Worm (Caenorhabditis elegans) whole organism, L2 larva: ENCODE results near the gene npr-40.

ENCODE experiments used
- C34F6.9 ChIP-seq: fragments of 150-350 bp; optimal IDR thresholded peaks from 2 replicates; lab custom pipeline; 2014; ENCODE audit warnings: missing biosample characterization, missing genetic modification characterization
- F13H6.1 ChIP-seq: sonication (generic microtip); optimal IDR thresholded peaks from 2 replicates; lab custom pipeline; 2016; ENCODE audit warnings: missing genetic modification characterization, missing compliant biosample characterization
- R02D3.7 ChIP-seq: fragments of 150-350 bp; optimal IDR thresholded peaks from 2 replicates; lab custom pipeline; 2014; ENCODE audit warnings: missing biosample characterization, missing genetic modification characterization
- ZK546.5 ChIP-seq: sonication (generic microtip); optimal IDR thresholded peaks from 2 replicates; lab custom pipeline; 2017; ENCODE audit warnings: missing biosample characterization, missing genetic modification characterization
- alr-1 ChIP-seq: fragments of 150-350 bp; optimal IDR thresholded peaks from 2 replicates; lab custom pipeline; 2014; ENCODE audit warnings: missing biosample characterization, missing genetic modification characterization
- aly-2 ChIP-seq: fragments of 150-350 bp; optimal IDR thresholded peaks from 2 replicates; lab custom pipeline; 2014; ENCODE audit warnings: missing biosample characterization, missing genetic modification characterization
- ama-1 ChIP-seq: fragments of 150-350 bp; optimal IDR thresholded peaks from 2 replicates; lab custom pipeline; 2018; ENCODE audit warnings: inconsistent platforms
- blmp-1 ChIP-seq: sonication (generic microtip); optimal IDR thresholded peaks from 2 replicates; lab custom pipeline; 2017; ENCODE audit warnings: missing genetic modification characterization, mild to moderate bottlenecking, missing compliant biosample characterization, antibody characterized with exemption, moderate library complexity; ENCODE audit not compliant: insufficient read depth
- ceh-82 ChIP-seq: fragments of 150-350 bp; optimal IDR thresholded peaks from 2 replicates; lab custom pipeline; 2014; ENCODE audit warnings: missing biosample characterization, missing genetic modification characterization
- crh-2 ChIP-seq: sonication (generic microtip); optimal IDR thresholded peaks from 2 replicates; lab custom pipeline; 2017; ENCODE audit warnings: missing biosample characterization, missing genetic modification characterization
- dmd-4 ChIP-seq: sonication (generic microtip); optimal IDR thresholded peaks from 2 replicates; lab custom pipeline; 2017; ENCODE audit warnings: missing biosample characterization, missing genetic modification characterization
- egl-27 ChIP-seq: sonication (generic microtip); optimal IDR thresholded peaks from 3 replicates; lab custom pipeline; 2017; ENCODE audit warnings: missing biosample characterization, missing genetic modification reagents, missing genetic modification characterization
- elt-1 ChIP-seq: fragments of 150-350 bp; optimal IDR thresholded peaks from 2 replicates; lab custom pipeline; 2014; ENCODE audit warnings: missing biosample characterization, missing genetic modification characterization
- fos-1 ChIP-seq: fragments of 150-350 bp; optimal IDR thresholded peaks from 2 replicates; lab custom pipeline; 2014; ENCODE audit warnings: missing biosample characterization, missing genetic modification characterization
- gmeb-1 ChIP-seq: fragments of 150-350 bp; optimal IDR thresholded peaks from 2 replicates; lab custom pipeline; 2014; ENCODE audit warnings: missing biosample characterization, missing genetic modification characterization
- lin-11 ChIP-seq: fragments of 150-350 bp; sonication (generic microtip); optimal IDR thresholded peaks from 2 replicates; lab custom pipeline; 2014; ENCODE audit warnings: missing biosample characterization, missing genetic modification characterization, inconsistent platforms, mixed read lengths
- lin-13 ChIP-seq: fragments of 150-350 bp; optimal IDR thresholded peaks from 2 replicates; lab custom pipeline; 2014; ENCODE audit warnings: missing biosample characterization, missing genetic modification reagents, missing genetic modification characterization
- lin-39 ChIP-seq: fragments of 150-350 bp; optimal IDR thresholded peaks from 2 replicates; lab custom pipeline; 2014; ENCODE audit warnings: missing biosample characterization, missing genetic modification reagents, missing genetic modification characterization
- lsy-2 ChIP-seq, 2 experiments: fragments of 150-350 bp in 1 of 2; sonication (generic microtip) in 1 of 2; optimal IDR thresholded peaks; 2 replicates each; lab custom pipeline; 2014 to 2017; ENCODE audit warnings: missing biosample characterization in 2 of 2, missing genetic modification characterization in 2 of 2
- mab-5 ChIP-seq: fragments of 150-350 bp; optimal IDR thresholded peaks from 2 replicates; lab custom pipeline; 2014; ENCODE audit warnings: missing biosample characterization, missing genetic modification characterization
- mdl-1 ChIP-seq, 2 experiments: fragments of 150-350 bp in 1 of 2; sonication (generic microtip) in 1 of 2; optimal IDR thresholded peaks; 2 replicates each; lab custom pipeline; 2017; ENCODE audit warnings: missing biosample characterization in 2 of 2, missing genetic modification characterization in 2 of 2
- nhr-10 ChIP-seq: sonication (generic microtip); optimal IDR thresholded peaks from 2 replicates; lab custom pipeline; 2017; ENCODE audit warnings: missing biosample characterization, missing genetic modification characterization
- nhr-11 ChIP-seq: fragments of 150-350 bp; optimal IDR thresholded peaks from 2 replicates; lab custom pipeline; 2014; ENCODE audit warnings: missing biosample characterization, missing genetic modification characterization
- nhr-129 ChIP-seq: fragments of 150-350 bp; optimal IDR thresholded peaks from 2 replicates; lab custom pipeline; 2014; ENCODE audit warnings: missing biosample characterization, missing genetic modification characterization
- nhr-21 ChIP-seq: fragments of 150-350 bp; optimal IDR thresholded peaks from 2 replicates; lab custom pipeline; 2014; ENCODE audit warnings: missing biosample characterization, missing genetic modification characterization
- nhr-23 ChIP-seq: fragments of 150-350 bp; optimal IDR thresholded peaks from 2 replicates; lab custom pipeline; 2014; ENCODE audit warnings: missing biosample characterization, missing genetic modification reagents, missing genetic modification characterization
- nhr-237 ChIP-seq: fragments of 150-350 bp; optimal IDR thresholded peaks from 2 replicates; lab custom pipeline; 2014; ENCODE audit warnings: missing biosample characterization, missing genetic modification characterization
- nhr-25 ChIP-seq: fragments of 150-350 bp; sonication (generic microtip); optimal IDR thresholded peaks from 3 replicates; lab custom pipeline; 2014; ENCODE audit warnings: missing biosample characterization, missing genetic modification characterization
- nhr-77 ChIP-seq: fragments of 150-350 bp; optimal IDR thresholded peaks from 2 replicates; lab custom pipeline; 2014; ENCODE audit warnings: missing biosample characterization, missing genetic modification characterization
- peb-1 ChIP-seq: fragments of 150-350 bp; optimal IDR thresholded peaks from 2 replicates; lab custom pipeline; 2014; ENCODE audit warnings: missing biosample characterization, missing genetic modification characterization
- sem-4 ChIP-seq: fragments of 150-350 bp; optimal IDR thresholded peaks from 2 replicates; lab custom pipeline; 2014; ENCODE audit warnings: missing biosample characterization, missing genetic modification reagents, missing genetic modification characterization
- skn-1 ChIP-seq: sonication (generic microtip); optimal IDR thresholded peaks from 2 replicates; lab custom pipeline; 2017; ENCODE audit warnings: missing biosample characterization, missing genetic modification characterization
- sma-3 ChIP-seq: sonication (generic microtip); optimal IDR thresholded peaks from 2 replicates; lab custom pipeline; 2016; ENCODE audit warnings: missing genetic modification reagents, missing genetic modification characterization, missing compliant biosample characterization
- sma-9 ChIP-seq, 2 experiments: fragments of 150-350 bp in 1 of 2; sonication (generic microtip) in 1 of 2; optimal IDR thresholded peaks; 2 replicates each; lab custom pipeline; 2014 to 2016; ENCODE audit warnings: missing genetic modification characterization in 2 of 2, mild to moderate bottlenecking in 1 of 2, missing biosample characterization in 1 of 2, missing compliant biosample characterization in 1 of 2, missing genetic modification reagents in 1 of 2, moderate library complexity in 1 of 2
- snpc-4 ChIP-seq: fragments of 150-350 bp; optimal IDR thresholded peaks from 2 replicates; lab custom pipeline; 2014; ENCODE audit warnings: missing biosample characterization, missing genetic modification characterization
- unc-39 ChIP-seq: fragments of 150-350 bp; optimal IDR thresholded peaks from 2 replicates; lab custom pipeline; 2014; ENCODE audit warnings: missing biosample characterization, missing genetic modification characterization
- unc-55 ChIP-seq: fragments of 150-350 bp; sonication (generic microtip); optimal IDR thresholded peaks from 3 replicates; lab custom pipeline; 2014; ENCODE audit warnings: missing biosample characterization, missing genetic modification reagents, missing genetic modification characterization
- unc-62 ChIP-seq: fragments of 150-350 bp; optimal IDR thresholded peaks from 2 replicates; lab custom pipeline; 2014; ENCODE audit warnings: missing biosample characterization, missing genetic modification reagents, missing genetic modification characterization
- zag-1 ChIP-seq: fragments of 150-350 bp; optimal IDR thresholded peaks from 2 replicates; lab custom pipeline; 2014; ENCODE audit warnings: missing biosample characterization, missing genetic modification characterization
- ztf-1 ChIP-seq: fragments of 200-800 bp; sonication (Bioruptor generic); conservative IDR thresholded peaks from 2 replicates; pipeline ENCODE4 v1.3.6; 2022; ENCODE audit warnings: missing genetic modification characterization, missing compliant biosample characterization
- ztf-11 ChIP-seq: sonication (generic microtip); optimal IDR thresholded peaks from 2 replicates; lab custom pipeline; 2017; ENCODE audit warnings: missing biosample characterization, missing genetic modification characterization
- ztf-4 ChIP-seq: fragments of 150-350 bp; optimal IDR thresholded peaks from 2 replicates; lab custom pipeline; 2014; ENCODE audit warnings: missing biosample characterization, missing genetic modification characterization

Gene npr-40

DNA sequence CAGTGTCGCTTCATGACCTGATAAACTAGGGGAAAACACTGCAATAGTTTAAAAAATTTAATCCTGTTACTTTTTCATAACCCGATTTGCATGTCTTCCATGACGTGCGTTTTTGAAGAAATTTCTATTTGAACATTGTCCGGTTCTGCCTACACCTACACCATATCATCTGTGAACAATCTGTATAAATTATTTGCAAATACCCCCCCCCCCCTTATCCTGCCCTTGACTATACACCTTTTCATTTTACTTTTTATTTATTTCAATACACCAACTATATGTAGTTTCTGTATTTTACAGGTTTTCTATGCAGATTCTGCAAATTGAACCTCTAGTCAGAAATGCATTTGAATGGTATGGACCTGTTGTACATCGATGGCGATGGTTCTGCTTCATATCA is 30.4 kb upstream of the npr-40 start, which contains the start of gene daf-6:
daf-6 (plus strand) TSS at position 301 of the 400 bp plus-strand sequence.
- TF ChIP-seq peb-1 (tag; lab: Kevin White, UChicago) (no peak), ZK546.5 (tag; lab: Kevin White, UChicago) (no peak), lin-39 (no peak)
- TF ChIP-seq, all 48 proteins: peak for 0

DNA sequence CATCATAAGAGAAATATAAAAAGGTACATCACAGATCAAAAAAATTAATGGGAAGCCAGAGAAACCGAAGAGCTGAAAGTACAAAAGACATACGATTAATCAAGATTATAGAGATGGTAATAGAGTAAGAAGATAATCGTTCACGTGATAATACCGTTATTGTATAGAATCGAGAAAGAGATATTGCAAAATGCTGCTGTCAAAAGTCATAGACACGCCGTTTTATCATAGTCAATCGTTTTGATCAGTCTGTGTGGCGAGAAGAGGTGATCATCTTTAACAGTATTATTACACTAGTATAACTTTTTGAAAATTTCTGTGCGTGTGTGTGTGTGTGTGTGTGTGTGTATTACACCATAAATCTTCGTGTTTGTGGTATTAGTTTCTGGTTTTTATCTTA is 24.3 kb upstream of the npr-40 start:
- TF ChIP-seq nhr-10 (no peak), blmp-1 (tag; lab: Kevin White, UChicago) (peak; percentile 76), nhr-25 (tag; lab: Kevin White, UChicago) (peak; percentile 67), ZK546.5 (tag; lab: Kevin White, UChicago) (no peak), lin-13 (GFP tag; lab: Kevin White, UChicago) (no peak), fos-1 (tag; lab: Kevin White, UChicago) (no peak), C34F6.9 (tag; lab: Kevin White, UChicago) (no peak), egl-27 (tag; lab: Kevin White, UChicago) (no peak), dmd-4 (tag; lab: Kevin White, UChicago) (no peak), sem-4 (no peak), lin-11 (tag; lab: Kevin White, UChicago) (no peak), peb-1 (tag; lab: Kevin White, UChicago) (no peak), nhr-21 (tag; lab: Kevin White, UChicago) (peak; percentile 61), zag-1 (tag; lab: Kevin White, UChicago) (no peak), alr-1 (tag; lab: Kevin White, UChicago) (no peak), sma-9 (GFP tag; optimal IDR thresholded peaks at IDR 0.05; lab: Kevin White, UChicago) (peak; percentile 86), sma-9 (tag; optimal IDR thresholded peaks at IDR 0.05; lab: Kevin White, UChicago) (no peak), crh-2 (peak; percentile 39), unc-55 (no peak), snpc-4 (tag; lab: Kevin White, UChicago) (no peak), unc-39 (tag; lab: Kevin White, UChicago) (no peak), ztf-1 (GFP tag; lab: Robert Waterston, UW) (no peak), ztf-4 (tag; lab: Kevin White, UChicago) (no peak), lin-39 (no peak), nhr-77 (no peak), lsy-2 (tag; optimal IDR thresholded peaks at IDR 0.05; lab: Kevin White, UChicago) (no peak), unc-62 (no peak), mab-5 (no peak), nhr-237 (tag; lab: Kevin White, UChicago) (no peak), nhr-129 (tag; lab: Kevin White, UChicago) (no peak), ceh-82 (no peak), aly-2 (tag; lab: Kevin White, UChicago) (no peak), gmeb-1 (tag; lab: Kevin White, UChicago) (peak; percentile 8), elt-1 (no peak), R02D3.7 (tag; lab: Kevin White, UChicago) (no peak), sma-3 (peak; percentile 71), ama-1 (lab: Kevin White, UChicago) (no peak), ztf-11 (tag; lab: Kevin White, UChicago) (no peak), F13H6.1 (no peak), mdl-1 (tag; optimal IDR thresholded peaks at IDR 0.05; lab: Kevin White, UChicago) (peak in 1 of 2 experiments; percentile 26), skn-1 (no peak), nhr-11 (tag; lab: Kevin White, UChicago) (no peak), nhr-23 (tag; lab: Kevin White, UChicago) (no peak)

DNA sequence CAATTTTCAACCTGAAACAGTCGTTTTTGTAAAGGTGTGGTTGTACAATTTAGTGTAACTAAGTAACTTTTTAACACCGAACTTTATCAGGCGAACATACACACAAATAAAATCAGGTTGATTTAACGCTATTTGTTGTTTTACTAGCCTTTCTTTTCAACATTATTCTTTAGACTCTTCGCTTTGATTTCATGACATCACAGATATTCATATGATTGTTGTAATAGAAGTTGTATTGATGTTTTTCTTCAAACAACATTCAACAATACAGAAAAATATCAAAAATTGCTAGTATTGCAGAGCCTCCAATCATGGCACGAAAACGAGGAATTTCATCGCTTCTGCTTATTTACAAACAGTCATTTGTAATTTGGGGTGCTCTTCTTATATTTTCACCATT is 23.8 kb upstream of the npr-40 start, which contains the start of gene nac-1:
nac-1 (plus strand) TSS at position 301 of the 400 bp plus-strand sequence.
- no peak for TF ChIP-seq nhr-10
- TF ChIP-seq ama-1 (lab: Kevin White, UChicago), result no peak
- TF ChIP-seq, all 48 proteins: peak for 0
